Worm (Caenorhabditis elegans): ENCODE data around the gene F11C7.2.

- TF ChIP-seq nhr-28 (tag; optimal IDR thresholded peaks at IDR 0.05) (no peak), elt-3 (tag; optimal IDR thresholded peaks at IDR 0.05) (no peak), lsy-2 (tag; optimal IDR thresholded peaks at IDR 0.05) (no peak)
Observed at ce11 chrX:17375877-17376276, 20.7 kb upstream of the F11C7.2 start.

Data from whole organism, mixed stage, embryonic.